Fruit fly (Drosophila melanogaster) whole organism, prepupa: ENCODE measurements around the gene CG16826.

Source experiments
- Blimp-1 ChIP-seq: fragments of 200-800 bp; sonication (Bioruptor generic); optimal IDR thresholded peaks from 3 replicates; lab custom pipeline; 2017; ENCODE audit warnings: missing biosample characterization, missing genetic modification characterization, mild to moderate bottlenecking, moderate library complexity, missing genetic modification reagents
- CG10631 ChIP-seq: fragments of 200-800 bp; sonication (Bioruptor generic); optimal IDR thresholded peaks from 2 replicates; lab custom pipeline; 2016; ENCODE audit warnings: missing biosample characterization, missing genetic modification characterization
- CG11294 ChIP-seq: fragments of 200-800 bp; sonication (Bioruptor generic); IDR thresholded peaks from 2 replicates; pipeline ENCODE4 v1.3.6; 2022; ENCODE audit warnings: missing biosample characterization, missing genetic modification characterization
- CG11762 ChIP-seq: fragments of 200-800 bp; sonication (Bioruptor generic); optimal IDR thresholded peaks from 3 replicates; lab custom pipeline; 2016; ENCODE audit warnings: missing biosample characterization, missing genetic modification characterization; ENCODE audit not compliant: insufficient read depth
- CG11902 ChIP-seq: fragments of 200-800 bp; sonication (Bioruptor generic); optimal IDR thresholded peaks from 3 replicates; lab custom pipeline; 2016; ENCODE audit warnings: missing biosample characterization, missing genetic modification characterization
- CG1621 ChIP-seq: fragments of 200-800 bp; sonication (Bioruptor generic); optimal IDR thresholded peaks from 3 replicates; lab custom pipeline; 2018; ENCODE audit warnings: missing biosample characterization, mild to moderate bottlenecking, missing genetic modification characterization
- CG16779 ChIP-seq: fragments of 200-800 bp; sonication (Bioruptor generic); optimal IDR thresholded peaks from 3 replicates; lab custom pipeline; 2017; ENCODE audit warnings: missing biosample characterization, mild to moderate bottlenecking, missing genetic modification characterization
- CG3032 ChIP-seq: fragments of 200-800 bp; optimal IDR thresholded peaks from 2 replicates; lab custom pipeline; 2019; ENCODE audit warnings: missing biosample characterization, mild to moderate bottlenecking, missing genetic modification characterization, moderate library complexity
- CG32006 ChIP-seq: fragments of 200-800 bp; sonication (Bioruptor generic); optimal IDR thresholded peaks from 3 replicates; lab custom pipeline; 2017; ENCODE audit warnings: missing biosample characterization, mild to moderate bottlenecking, missing genetic modification characterization
- CG3919 ChIP-seq: fragments of 200-800 bp; sonication (Bioruptor generic); optimal IDR thresholded peaks from 3 replicates; lab custom pipeline; 2016; ENCODE audit warnings: missing biosample characterization, missing genetic modification characterization
- CG6163 ChIP-seq: fragments of 200-800 bp; sonication (Bioruptor generic); IDR thresholded peaks from 3 replicates; pipeline ENCODE4 v1.3.6; 2022; ENCODE audit warnings: missing biosample characterization, missing genetic modification characterization
- CG6276 ChIP-seq: fragments of 200-800 bp; sonication (Bioruptor generic); optimal IDR thresholded peaks from 2 replicates; lab custom pipeline; 2017; ENCODE audit warnings: missing biosample characterization, mild to moderate bottlenecking, missing genetic modification characterization
- CG6854 ChIP-seq: fragments of 200-800 bp; sonication (Bioruptor generic); optimal IDR thresholded peaks from 2 replicates; lab custom pipeline; 2017; ENCODE audit warnings: missing biosample characterization, mild to moderate bottlenecking, missing genetic modification characterization
- CG7368 ChIP-seq: fragments of 200-800 bp; sonication (Bioruptor generic); optimal IDR thresholded peaks from 3 replicates; lab custom pipeline; 2016; ENCODE audit warnings: missing biosample characterization, missing genetic modification characterization
- CG8319 ChIP-seq: fragments of 200-800 bp; sonication (Bioruptor generic); optimal IDR thresholded peaks from 3 replicates; lab custom pipeline; 2016; ENCODE audit warnings: missing biosample characterization, missing genetic modification characterization
- CG8632 ChIP-seq: fragments of 200-800 bp; sonication (Bioruptor generic); optimal IDR thresholded peaks from 3 replicates; lab custom pipeline; 2016; ENCODE audit warnings: missing biosample characterization, missing genetic modification characterization
- CG9139 ChIP-seq: fragments of 200-800 bp; sonication (Bioruptor generic); optimal IDR thresholded peaks from 3 replicates; lab custom pipeline; 2017; ENCODE audit warnings: missing biosample characterization, mild to moderate bottlenecking, missing genetic modification characterization
- Eip75B ChIP-seq: fragments of 200-800 bp; sonication (Bioruptor generic); optimal IDR thresholded peaks from 3 replicates; lab custom pipeline; 2016; ENCODE audit warnings: missing biosample characterization, missing genetic modification characterization
- Eip78C ChIP-seq: fragments of 200-800 bp; sonication (Bioruptor generic); peaks from one replicate; lab custom pipeline; 2016; ENCODE audit warnings: missing biosample characterization, missing genetic modification characterization
- Eip93F ChIP-seq: fragments of 200-800 bp; sonication (Bioruptor generic); optimal IDR thresholded peaks from 2 replicates; lab custom pipeline; 2016; ENCODE audit warnings: missing biosample characterization, mild to moderate bottlenecking, missing genetic modification characterization
- Ets21C ChIP-seq: fragments of 200-800 bp; sonication (Bioruptor generic); optimal IDR thresholded peaks from 3 replicates; lab custom pipeline; 2016; ENCODE audit warnings: missing biosample characterization, missing genetic modification characterization
- Ets96B ChIP-seq: fragments of 200-800 bp; optimal IDR thresholded peaks from 2 replicates; lab custom pipeline; 2019; ENCODE audit warnings: missing biosample characterization, mild to moderate bottlenecking, missing genetic modification characterization, moderate library complexity
- Gug ChIP-seq: fragments of 200-800 bp; sonication (Bioruptor generic); IDR thresholded peaks from 2 replicates; pipeline ENCODE4 v1.3.6; 2022; ENCODE audit warnings: missing biosample characterization, missing genetic modification characterization
- Hr38 ChIP-seq: sonication (Bioruptor generic); optimal IDR thresholded peaks from 2 replicates; lab custom pipeline; 2016; ENCODE audit warnings: missing biosample characterization, missing genetic modification characterization
- Hr39 ChIP-seq: fragments of 200-800 bp; sonication (Bioruptor generic); optimal IDR thresholded peaks from 2 replicates; lab custom pipeline; 2016; ENCODE audit warnings: missing biosample characterization, missing genetic modification characterization
- Hr4 ChIP-seq: fragments of 200-800 bp; sonication (Bioruptor generic); optimal IDR thresholded peaks from 3 replicates; lab custom pipeline; 2016; ENCODE audit warnings: missing biosample characterization, missing genetic modification characterization
- Lpt ChIP-seq: fragments of 200-800 bp; sonication (Bioruptor generic); optimal IDR thresholded peaks from 3 replicates; lab custom pipeline; 2016; ENCODE audit warnings: missing biosample characterization, missing genetic modification characterization
- Met ChIP-seq: fragments of 200-800 bp; sonication (Bioruptor generic); optimal IDR thresholded peaks from 3 replicates; lab custom pipeline; 2016; ENCODE audit warnings: missing biosample characterization, missing genetic modification characterization
- OdsH ChIP-seq: fragments of 200-800 bp; sonication (Bioruptor generic); optimal IDR thresholded peaks from 3 replicates; lab custom pipeline; 2016; ENCODE audit warnings: missing biosample characterization, missing genetic modification characterization
- Smox ChIP-seq: fragments of 200-800 bp; sonication (Bioruptor generic); optimal IDR thresholded peaks from 3 replicates; lab custom pipeline; 2016; ENCODE audit warnings: missing biosample characterization, missing genetic modification characterization
- Sox102F ChIP-seq: fragments of 200-800 bp; sonication (Bioruptor generic); optimal IDR thresholded peaks from 2 replicates; lab custom pipeline; 2016; ENCODE audit warnings: missing biosample characterization, mild to moderate bottlenecking, missing genetic modification characterization
- Sox14 ChIP-seq: fragments of 200-800 bp; sonication (Bioruptor generic); optimal IDR thresholded peaks from 3 replicates; lab custom pipeline; 2016; ENCODE audit warnings: missing biosample characterization, missing genetic modification characterization
- achi ChIP-seq: fragments of 200-800 bp; sonication (Bioruptor generic); optimal IDR thresholded peaks from 3 replicates; lab custom pipeline; 2016; ENCODE audit warnings: missing biosample characterization, missing genetic modification characterization
- acj6 ChIP-seq: fragments of 200-800 bp; sonication (Bioruptor generic); optimal IDR thresholded peaks from 3 replicates; lab custom pipeline; 2016; ENCODE audit warnings: missing biosample characterization, missing genetic modification characterization
- cyc ChIP-seq: fragments of 200-800 bp; sonication (Bioruptor generic); optimal IDR thresholded peaks from 3 replicates; lab custom pipeline; 2016; ENCODE audit warnings: missing biosample characterization, missing genetic modification characterization
- dac ChIP-seq: fragments of 200-800 bp; sonication (Bioruptor generic); optimal IDR thresholded peaks from 2 replicates; lab custom pipeline; 2017; ENCODE audit warnings: missing biosample characterization, mild to moderate bottlenecking, missing genetic modification characterization
- eg ChIP-seq: fragments of 200-800 bp; sonication (Bioruptor generic); IDR thresholded peaks from 3 replicates; pipeline ENCODE4 v1.3.6; 2022; ENCODE audit warnings: missing biosample characterization, missing genetic modification characterization
- fd59A ChIP-seq: fragments of 200-800 bp; sonication (Bioruptor generic); optimal IDR thresholded peaks from 2 replicates; lab custom pipeline; 2017; ENCODE audit warnings: missing biosample characterization, mild to moderate bottlenecking, missing genetic modification characterization, missing genetic modification reagents
- fd85E ChIP-seq: fragments of 200-800 bp; sonication (Bioruptor generic); optimal IDR thresholded peaks from 3 replicates; lab custom pipeline; 2016; ENCODE audit warnings: missing biosample characterization, missing genetic modification characterization
- fkh ChIP-seq: fragments of 200-800 bp; sonication (Bioruptor generic); optimal IDR thresholded peaks from 3 replicates; lab custom pipeline; 2017; ENCODE audit warnings: missing biosample characterization, mild to moderate bottlenecking, missing genetic modification characterization, moderate library complexity
- lz ChIP-seq: fragments of 200-800 bp; sonication (Bioruptor generic); optimal IDR thresholded peaks from 3 replicates; lab custom pipeline; 2016; ENCODE audit warnings: missing biosample characterization, missing genetic modification characterization
- net ChIP-seq: fragments of 200-800 bp; sonication (Bioruptor generic); optimal IDR thresholded peaks from 3 replicates; lab custom pipeline; 2016; ENCODE audit warnings: missing biosample characterization, missing genetic modification characterization
- pdm3 ChIP-seq: fragments of 200-800 bp; sonication (Bioruptor generic); optimal IDR thresholded peaks from 3 replicates; lab custom pipeline; 2016; ENCODE audit warnings: missing biosample characterization, missing genetic modification characterization
- salr ChIP-seq, 2 experiments: fragments of 200-800 bp; sonication (Bioruptor generic); optimal IDR thresholded peaks; 3 replicates each; lab custom pipeline; 2016 to 2018; ENCODE audit warnings: missing biosample characterization in 2 of 2, missing genetic modification characterization in 2 of 2, mild to moderate bottlenecking in 1 of 2
- spab ChIP-seq: fragments of 200-800 bp; sonication (Bioruptor generic); optimal IDR thresholded peaks from 2 replicates; lab custom pipeline; 2017; ENCODE audit warnings: missing biosample characterization, mild to moderate bottlenecking, missing genetic modification characterization, missing genetic modification reagents
- ss ChIP-seq, 2 experiments: fragments of 200-800 bp; sonication (Bioruptor generic); optimal IDR thresholded peaks; 2 replicates in 1 of 2; 3 replicates in 1 of 2; lab custom pipeline; 2017 to 2018; ENCODE audit warnings: mild to moderate bottlenecking in 2 of 2, missing biosample characterization in 2 of 2, missing genetic modification characterization in 2 of 2, moderate library complexity in 1 of 2
- svp ChIP-seq: fragments of 200-800 bp; sonication (Bioruptor generic); peaks from one replicate; lab custom pipeline; 2016; ENCODE audit warnings: missing biosample characterization, missing genetic modification characterization
- topi ChIP-seq: fragments of 200-800 bp; sonication (Bioruptor generic); optimal IDR thresholded peaks from 3 replicates; lab custom pipeline; 2016; ENCODE audit warnings: missing biosample characterization, missing genetic modification characterization
- vri ChIP-seq: fragments of 200-800 bp; sonication (Bioruptor generic); optimal IDR thresholded peaks from 3 replicates; lab custom pipeline; 2016; ENCODE audit warnings: missing biosample characterization, mild to moderate bottlenecking, missing genetic modification characterization

The CG16826 gene

DNA sequence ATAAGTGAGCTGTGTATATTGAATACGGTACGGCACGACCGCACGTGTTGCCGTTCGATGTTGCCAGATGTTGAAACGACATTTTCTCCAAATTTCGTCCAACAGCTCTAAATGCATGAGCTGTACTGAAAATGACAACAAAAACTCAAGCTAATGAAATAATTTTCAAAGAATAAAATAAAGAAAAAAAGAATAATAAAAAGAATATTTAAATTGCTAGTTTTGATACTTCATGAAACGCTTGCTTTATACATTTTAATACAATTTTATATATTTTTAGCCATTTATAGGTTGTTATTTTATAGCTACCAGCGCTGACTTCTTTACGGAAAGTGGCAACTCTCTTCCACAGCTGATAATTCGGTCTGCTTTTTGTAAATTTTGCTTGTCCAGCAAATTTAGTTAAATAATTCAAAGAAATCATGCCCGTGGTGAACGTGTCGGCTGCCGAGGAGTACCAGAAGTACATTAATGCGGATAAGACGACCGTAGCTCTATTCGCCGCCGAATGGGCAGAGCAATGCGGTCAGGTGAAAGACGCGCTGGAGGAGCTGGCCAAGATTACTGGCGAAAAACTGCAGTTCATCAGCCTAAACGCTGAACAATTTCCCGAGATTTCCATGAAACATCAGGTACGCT, 18.7 kb downstream of the CG16826 start, which contains the start of the genes Nnp-1 and Grx3 (continued):
- TF ChIP-seq CG10631 (peak; percentile 57), CG3919 (GFP tag; lab: Kevin White, UChicago) (no peak), cyc (GFP tag; lab: Kevin White, UChicago) (peak; percentile 35), salr (GFP tag; optimal IDR thresholded peaks at IDR 0.05; lab: Kevin White, UChicago) (no peak), CG32006 (no peak), Met (no peak), Gug (GFP tag; lab: Robert Waterston, UW) (no peak), topi (no peak), achi (GFP tag; lab: Kevin White, UChicago) (peak; percentile 52), Eip75B (no peak), Sox102F (GFP tag; lab: Kevin White, UChicago) (no peak), Hr38 (GFP tag; lab: Kevin White, UChicago) (no peak), CG6276 (GFP tag; lab: Kevin White, UChicago) (no peak), acj6 (GFP tag; lab: Kevin White, UChicago) (peak; percentile 59), Lpt (GFP tag; lab: Kevin White, UChicago) (no peak), fd85E (GFP tag; lab: Kevin White, UChicago) (no peak), CG7368 (GFP tag; lab: Kevin White, UChicago) (no peak), CG9139 (no peak), dac (GFP tag; lab: Kevin White, UChicago) (no peak), CG6163 (GFP tag; lab: Robert Waterston, UW) (no peak), CG11762 (GFP tag; lab: Kevin White, UChicago) (no peak), svp (GFP tag; lab: Kevin White, UChicago) (no peak), CG8319 (GFP tag; lab: Kevin White, UChicago) (peak; percentile 22)

- TF ChIP-seq CG8319 (GFP tag; lab: Kevin White, UChicago) (no peak), OdsH (no peak), CG16779 (tag; lab: Kevin White, UChicago) (no peak), CG6854 (GFP tag; lab: Kevin White, UChicago) (no peak), acj6 (GFP tag; lab: Kevin White, UChicago) (peak; percentile 24), Eip78C (GFP tag; lab: Kevin White, UChicago) (peak; percentile 79), Hr39 (GFP tag; lab: Kevin White, UChicago) (no peak), Ets21C (no peak), Met (no peak), cyc (GFP tag; lab: Kevin White, UChicago) (peak; percentile 9), fkh (GFP tag; lab: Kevin White, UChicago) (no peak), Eip75B (no peak), Blimp-1 (GFP tag; lab: Kevin White, UChicago) (no peak), CG10631 (no peak), Eip93F (GFP tag; lab: Kevin White, UChicago) (peak; percentile 34), vri (GFP tag; lab: Kevin White, UChicago) (no peak), CG11902 (GFP tag; lab: Kevin White, UChicago) (no peak), CG6163 (GFP tag; lab: Robert Waterston, UW) (no peak), net (no peak), achi (GFP tag; lab: Kevin White, UChicago) (no peak), dac (GFP tag; lab: Kevin White, UChicago) (no peak), eg (no peak), CG8632 (no peak), Lpt (GFP tag; lab: Kevin White, UChicago) (no peak), topi (no peak), CG9139 (no peak), lz (peak; percentile 5), Ets96B (tag; lab: Kevin White, UChicago) (no peak), Hr4 (GFP tag; lab: Kevin White, UChicago) (peak; percentile 25), Sox14 (GFP tag; lab: Kevin White, UChicago) (no peak), pdm3 (GFP tag; lab: Kevin White, UChicago) (peak; percentile 25), ss (GFP tag; optimal IDR thresholded peaks at IDR 0.05; lab: Kevin White, UChicago) (no peak), CG1621 (tag; lab: Kevin White, UChicago) (no peak), CG3032 (tag; lab: Kevin White, UChicago) (peak; percentile 3), CG11294 (GFP tag; lab: Robert Waterston, UW) (no peak), fd85E (GFP tag; lab: Kevin White, UChicago) (no peak), spab (GFP tag; lab: Kevin White, UChicago) (no peak), Smox (GFP tag; lab: Kevin White, UChicago) (peak; percentile 37), fd59A (GFP tag; lab: Kevin White, UChicago) (no peak)
Observed at dm6 chr2L:13367378-13367777, 19.8 kb downstream of the CG16826 start, which contains the start of gene Tap42. Gene Tap42, plus strand, starts transcription at chr2L:13367617.
